Worm (Caenorhabditis elegans) whole organism, young adult: ENCODE results near the gene ccdc-47.
A peak's percentile ranks its signal among the peaks of the same experiment; 100 is the strongest.
"Not testable (repeated sequence)": the region's sequence is repeated elsewhere in the genome, so short reads cannot be mapped to it uniquely, and the experiment has no call there.

Experiments used
- B0019.2 ChIP-seq: fragments of 200-800 bp; sonication (Bioruptor generic); conservative IDR thresholded peaks from 2 replicates; pipeline ENCODE4 v1.3.6; 2022; ENCODE audit warnings: missing genetic modification reagents, missing genetic modification characterization, missing compliant biosample characterization
- C17E4.6 ChIP-seq: fragments of 200-800 bp; sonication (Bioruptor generic); IDR thresholded peaks from 2 replicates; pipeline ENCODE4 v1.3.6; 2022; ENCODE audit warnings: missing genetic modification reagents, missing genetic modification characterization, missing compliant biosample characterization
- D2030.7 ChIP-seq: fragments of 200-800 bp; sonication (Bioruptor generic); IDR thresholded peaks from 2 replicates; pipeline ENCODE4 v1.3.6; 2022; ENCODE audit warnings: missing genetic modification reagents, missing genetic modification characterization, missing compliant biosample characterization
- F33H1.4 ChIP-seq: fragments of 200-800 bp; sonication (Bioruptor generic); IDR thresholded peaks from 2 replicates; pipeline ENCODE4 v1.3.6; 2022; ENCODE audit warnings: missing genetic modification reagents, missing genetic modification characterization, missing compliant biosample characterization
- F39B2.1 ChIP-seq: fragments of 200-800 bp; sonication (Bioruptor generic); IDR thresholded peaks from 2 replicates; pipeline ENCODE4 v1.3.6; 2022; ENCODE audit warnings: missing genetic modification reagents, missing genetic modification characterization, missing compliant biosample characterization
- Y53F4B.3 ChIP-seq: fragments of 200-800 bp; sonication (Bioruptor generic); IDR thresholded peaks from 2 replicates; pipeline ENCODE4 v1.3.6; 2022; ENCODE audit warnings: missing genetic modification reagents, missing genetic modification characterization, missing compliant biosample characterization
- Y53G8AR.9 ChIP-seq: fragments of 200-800 bp; sonication (Bioruptor generic); conservative IDR thresholded peaks from 2 replicates; pipeline ENCODE4 v1.3.6; 2022; ENCODE audit warnings: missing genetic modification reagents, missing genetic modification characterization, missing compliant biosample characterization
- Y56A3A.18 ChIP-seq: fragments of 200-800 bp; sonication (Bioruptor generic); IDR thresholded peaks from 2 replicates; pipeline ENCODE4 v1.3.6; 2022; ENCODE audit warnings: missing genetic modification reagents, missing genetic modification characterization, missing compliant biosample characterization
- Y67H2A.10 ChIP-seq: fragments of 200-800 bp; sonication (Bioruptor generic); conservative IDR thresholded peaks from 2 replicates; pipeline ENCODE4 v1.3.6; 2022; ENCODE audit warnings: missing genetic modification reagents, missing genetic modification characterization, missing compliant biosample characterization
- Y79H2A.3 ChIP-seq: fragments of 200-800 bp; sonication (Bioruptor generic); conservative IDR thresholded peaks from 2 replicates; pipeline ENCODE4 v1.3.6; 2022; ENCODE audit warnings: missing genetic modification reagents, missing genetic modification characterization, missing compliant biosample characterization
- Y95B8A.8 ChIP-seq: fragments of 200-800 bp; sonication (Bioruptor generic); IDR thresholded peaks from 2 replicates; pipeline ENCODE4 v1.3.6; 2022; ENCODE audit warnings: missing genetic modification reagents, missing genetic modification characterization, missing compliant biosample characterization
- aptf-2 ChIP-seq: fragments of 200-800 bp; sonication (Bioruptor generic); conservative IDR thresholded peaks from 2 replicates; pipeline ENCODE4 v1.3.6; 2022; ENCODE audit warnings: missing genetic modification reagents, missing genetic modification characterization, missing compliant biosample characterization
- aptf-3 ChIP-seq: fragments of 200-800 bp; sonication (Bioruptor generic); IDR thresholded peaks from 2 replicates; pipeline ENCODE4 v1.3.6; 2022; ENCODE audit warnings: missing genetic modification characterization, missing compliant biosample characterization
- attf-3 ChIP-seq: fragments of 200-800 bp; sonication (Bioruptor generic); conservative IDR thresholded peaks from 2 replicates; pipeline ENCODE4 v1.3.6; 2022; ENCODE audit warnings: missing genetic modification reagents, missing genetic modification characterization, missing compliant biosample characterization
- attf-6 ChIP-seq: fragments of 200-800 bp; sonication (Bioruptor generic); IDR thresholded peaks from 2 replicates; pipeline ENCODE4 v1.3.6; 2022; ENCODE audit warnings: missing genetic modification reagents, missing genetic modification characterization, missing compliant biosample characterization
- bed-1 ChIP-seq: fragments of 200-800 bp; sonication (Bioruptor generic); IDR thresholded peaks from 2 replicates; pipeline ENCODE4 v1.3.6; 2022; ENCODE audit warnings: missing genetic modification reagents, missing genetic modification characterization, missing compliant biosample characterization
- cebp-1 ChIP-seq, 2 experiments: fragments of 200-800 bp in 1 of 2; sonication (Bioruptor generic) in 1 of 2; sonication (generic microtip) in 1 of 2; IDR thresholded peaks in 1 of 2; optimal IDR thresholded peaks in 1 of 2; 2 replicates each; pipeline versions ENCODE4 v1.3.6 to Lab custom; 2017 to 2022; ENCODE audit warnings: missing compliant biosample characterization in 2 of 2, missing genetic modification characterization in 2 of 2, mild to moderate bottlenecking in 1 of 2, missing genetic modification reagents in 1 of 2, moderate library complexity in 1 of 2
- cebp-2 ChIP-seq: fragments of 200-800 bp; sonication (Bioruptor generic); IDR thresholded peaks from 2 replicates; pipeline ENCODE4 v1.3.6; 2022; ENCODE audit warnings: missing genetic modification characterization, missing compliant biosample characterization
- ceh-100 ChIP-seq: fragments of 200-800 bp; sonication (Bioruptor generic); IDR thresholded peaks from 2 replicates; pipeline ENCODE4 v1.3.6; 2022; ENCODE audit warnings: missing genetic modification reagents, missing genetic modification characterization, missing compliant biosample characterization
- ceh-40 ChIP-seq: fragments of 200-800 bp; sonication (Bioruptor generic); IDR thresholded peaks from 2 replicates; pipeline ENCODE4 v1.3.6; 2022; ENCODE audit warnings: missing genetic modification characterization, missing compliant biosample characterization
- dpff-1 ChIP-seq: sonication (generic microtip); optimal IDR thresholded peaks from 2 replicates; lab custom pipeline; 2017; ENCODE audit warnings: mild to moderate bottlenecking, missing genetic modification characterization, missing compliant biosample characterization
- egl-18 ChIP-seq: fragments of 200-800 bp; sonication (Bioruptor generic); IDR thresholded peaks from 2 replicates; pipeline ENCODE4 v1.3.6; 2022; ENCODE audit warnings: missing genetic modification reagents, missing genetic modification characterization, missing compliant biosample characterization
- egl-44 ChIP-seq: fragments of 200-800 bp; sonication (Bioruptor generic); IDR thresholded peaks from 2 replicates; pipeline ENCODE4 v1.3.6; 2022; ENCODE audit warnings: missing genetic modification reagents, missing genetic modification characterization, missing compliant biosample characterization
- egrh-3 ChIP-seq: fragments of 200-800 bp; sonication (Bioruptor generic); IDR thresholded peaks from 2 replicates; pipeline ENCODE4 v1.3.6; 2022; ENCODE audit warnings: missing genetic modification reagents, missing genetic modification characterization, missing compliant biosample characterization
- ekl-4 ChIP-seq: fragments of 200-800 bp; sonication (Bioruptor generic); IDR thresholded peaks from 2 replicates; pipeline ENCODE4 v1.3.6; 2022; ENCODE audit warnings: missing genetic modification reagents, missing genetic modification characterization, missing compliant biosample characterization
- hmg-1.2 ChIP-seq: fragments of 200-800 bp; sonication (Bioruptor generic); IDR thresholded peaks from 2 replicates; pipeline ENCODE4 v1.3.6; 2022; ENCODE audit warnings: missing genetic modification reagents, missing genetic modification characterization, missing compliant biosample characterization
- hmg-20 ChIP-seq: fragments of 200-800 bp; sonication (Bioruptor generic); IDR thresholded peaks from 2 replicates; pipeline ENCODE4 v1.3.6; 2022; ENCODE audit warnings: missing genetic modification reagents, missing genetic modification characterization, missing compliant biosample characterization
- hsf-1 ChIP-seq: fragments of 200-800 bp; sonication (Bioruptor generic); IDR thresholded peaks from 2 replicates; pipeline ENCODE4 v1.3.6; 2022; ENCODE audit warnings: missing genetic modification reagents, missing genetic modification characterization, missing compliant biosample characterization
- lag-1 ChIP-seq: fragments of 200-800 bp; sonication (Bioruptor generic); IDR thresholded peaks from 2 replicates; pipeline ENCODE4 v1.3.6; 2022; ENCODE audit warnings: missing genetic modification reagents, missing genetic modification characterization, missing compliant biosample characterization
- let-526 ChIP-seq: fragments of 200-800 bp; sonication (Bioruptor generic); IDR thresholded peaks from 2 replicates; pipeline ENCODE4 v1.3.6; 2022; ENCODE audit warnings: missing genetic modification reagents, missing genetic modification characterization, missing compliant biosample characterization
- lin-26 ChIP-seq: fragments of 200-800 bp; sonication (Bioruptor generic); IDR thresholded peaks from 2 replicates; pipeline ENCODE4 v1.3.6; 2022; ENCODE audit warnings: missing genetic modification reagents, missing genetic modification characterization, missing compliant biosample characterization
- madf-3 ChIP-seq: fragments of 200-800 bp; sonication (Bioruptor generic); IDR thresholded peaks from 2 replicates; pipeline ENCODE4 v1.3.6; 2022; ENCODE audit warnings: missing genetic modification reagents, missing genetic modification characterization, missing compliant biosample characterization
- madf-6 ChIP-seq: fragments of 200-800 bp; sonication (Bioruptor generic); IDR thresholded peaks from 2 replicates; pipeline ENCODE4 v1.3.6; 2022; ENCODE audit warnings: missing genetic modification reagents, missing genetic modification characterization, missing compliant biosample characterization
- madf-8 ChIP-seq: fragments of 200-800 bp; sonication (Bioruptor generic); conservative IDR thresholded peaks from 2 replicates; pipeline ENCODE4 v1.3.6; 2022; ENCODE audit warnings: missing genetic modification reagents, missing genetic modification characterization, missing compliant biosample characterization
- nfyb-1 ChIP-seq: fragments of 200-800 bp; sonication (Bioruptor generic); IDR thresholded peaks from 2 replicates; pipeline ENCODE4 v1.3.6; 2022; ENCODE audit warnings: missing genetic modification reagents, missing genetic modification characterization, missing compliant biosample characterization
- nhr-120 ChIP-seq: fragments of 200-800 bp; sonication (Bioruptor generic); IDR thresholded peaks from 2 replicates; pipeline ENCODE4 v1.3.6; 2022; ENCODE audit warnings: missing genetic modification characterization, missing compliant biosample characterization
- nhr-80 ChIP-seq: sonication (generic microtip); optimal IDR thresholded peaks from 2 replicates; lab custom pipeline; 2016; ENCODE audit warnings: missing genetic modification characterization, missing compliant biosample characterization
- pbrm-1 ChIP-seq: fragments of 200-800 bp; sonication (Bioruptor generic); IDR thresholded peaks from 2 replicates; pipeline ENCODE4 v1.3.6; 2022; ENCODE audit warnings: missing genetic modification reagents, missing genetic modification characterization, missing compliant biosample characterization
- rcor-1 ChIP-seq: fragments of 200-800 bp; sonication (Bioruptor generic); IDR thresholded peaks from 2 replicates; pipeline ENCODE4 v1.3.6; 2022; ENCODE audit warnings: missing genetic modification reagents, missing genetic modification characterization, missing compliant biosample characterization
- ztf-25 ChIP-seq: fragments of 200-800 bp; sonication (Bioruptor generic); IDR thresholded peaks from 2 replicates; pipeline ENCODE4 v1.3.6; 2022; ENCODE audit warnings: missing genetic modification reagents, missing genetic modification characterization, missing compliant biosample characterization
- ztf-28 ChIP-seq: fragments of 200-800 bp; sonication (Bioruptor generic); IDR thresholded peaks from 2 replicates; pipeline ENCODE4 v1.3.6; 2022; ENCODE audit warnings: missing genetic modification reagents, missing genetic modification characterization, missing compliant biosample characterization
- ztf-6 ChIP-seq: fragments of 200-800 bp; sonication (Bioruptor generic); IDR thresholded peaks from 2 replicates; pipeline ENCODE4 v1.3.6; 2022; ENCODE audit warnings: missing genetic modification reagents, missing genetic modification characterization, missing compliant biosample characterization

Gene ccdc-47

ce11 chrIII:3893992-3894391, 22.8 kb upstream of the ccdc-47 start:
- TF ChIP-seq nhr-80 (tag; lab: Kevin White, UChicago) (peak; percentile 64), nhr-120 (no peak), ztf-6 (GFP tag; lab: Robert Waterston, UW) (no peak), attf-6 (GFP tag; lab: Robert Waterston, UW) (no peak), lin-26 (no peak), dpff-1 (tag; lab: Kevin White, UChicago) (no peak)

ce11 chrIII:3895887-3896286, 20.9 kb upstream of the ccdc-47 start:
- TF ChIP-seq ekl-4 (GFP tag; lab: Robert Waterston, UW) (0 out of 2 replicates have a peak, but pooled peaks have one; percentile 34), hsf-1 (GFP tag; lab: Robert Waterston, UW) (peak; percentile 95)

ce11 chrIII:3897116-3897845, 19.5 kb upstream of the ccdc-47 start:
- peak; percentile 94 for TF ChIP-seq ekl-4 (GFP tag; lab: Robert Waterston, UW)
- 0 out of 2 replicates have a peak, but pooled peaks have one; percentile 29 for TF ChIP-seq egl-44 (GFP tag; lab: Robert Waterston, UW)
- TF ChIP-seq Y53G8AR.9 (GFP tag; lab: Robert Waterston, UW), result peak; percentile 79
- TF ChIP-seq Y67H2A.10, result peak; percentile 73
- peak; percentile 93 for TF ChIP-seq D2030.7 (GFP tag; lab: Robert Waterston, UW)
- 0 out of 2 replicates have a peak, but pooled peaks have one; percentile 5 for TF ChIP-seq hmg-20 (GFP tag; lab: Robert Waterston, UW)
- peak; percentile 95 for TF ChIP-seq Y95B8A.8 (GFP tag; lab: Robert Waterston, UW)
- peak; percentile 95 for TF ChIP-seq rcor-1 (GFP tag; lab: Robert Waterston, UW)
- peak; percentile 79; the same call in 1 of the 2 replicates for TF ChIP-seq bed-1 (GFP tag; lab: Robert Waterston, UW)
- TF ChIP-seq madf-8 (GFP tag; lab: Robert Waterston, UW), result peak; percentile 64
- peak; percentile 99 for TF ChIP-seq hsf-1 (GFP tag; lab: Robert Waterston, UW)
- TF ChIP-seq attf-6 (GFP tag; lab: Robert Waterston, UW), result peak; percentile 94
- TF ChIP-seq Y79H2A.3 (GFP tag; lab: Robert Waterston, UW), result peak; percentile 69; the same call in 1 of the 2 replicates
- peak; percentile 90 for TF ChIP-seq B0019.2 (GFP tag; lab: Robert Waterston, UW)
- TF ChIP-seq hmg-1.2 (GFP tag; lab: Robert Waterston, UW), result peak; percentile 40
- TF ChIP-seq lag-1 (GFP tag; lab: Robert Waterston, UW), result peak; percentile 83; the same call in 1 of the 2 replicates
- TF ChIP-seq ztf-25 (GFP tag; lab: Robert Waterston, UW), result peak; percentile 45; the same call in 1 of the 2 replicates
- TF ChIP-seq madf-3, result peak; percentile 96
- TF ChIP-seq nfyb-1 (GFP tag; lab: Robert Waterston, UW), result peak; percentile 90
- peak; percentile 39; the same call in 1 of the 2 replicates for TF ChIP-seq F33H1.4 (GFP tag; lab: Robert Waterston, UW)
- TF ChIP-seq madf-6, result peak; percentile 77
- TF ChIP-seq lin-26, result peak; percentile 69
- peak; percentile 95 for TF ChIP-seq ztf-28 (GFP tag; lab: Robert Waterston, UW)
- peak; percentile 95 for TF ChIP-seq Y53F4B.3 (GFP tag; lab: Robert Waterston, UW)
- peak; percentile 96 for TF ChIP-seq ceh-40 (GFP tag; lab: Robert Waterston, UW)
- peak; percentile 90; the same call in 1 of the 2 replicates for TF ChIP-seq cebp-2 (GFP tag; lab: Robert Waterston, UW)
- TF ChIP-seq egl-18 (GFP tag; lab: Robert Waterston, UW), result peak; percentile 92
- peak; percentile 90 for TF ChIP-seq pbrm-1 (GFP tag; lab: Robert Waterston, UW)
- TF ChIP-seq aptf-3, result peak; percentile 89
- TF ChIP-seq cebp-1 (GFP tag; IDR thresholded peaks at IDR 0.05; lab: Robert Waterston, UW), result peak; percentile 42; the same call in 1 of the 2 replicates
- not testable (repeated sequence) for TF ChIP-seq cebp-1 (tag; optimal IDR thresholded peaks at IDR 0.05; lab: Kevin White, UChicago)
- peak; percentile 96 for TF ChIP-seq F39B2.1 (GFP tag; lab: Robert Waterston, UW)
- peak; percentile 28; the same call in 1 of the 2 replicates for TF ChIP-seq attf-3 (GFP tag; lab: Robert Waterston, UW)
- TF ChIP-seq aptf-2, result 0 out of 2 replicates have a peak, but pooled peaks have one; percentile 10
- TF ChIP-seq let-526 (GFP tag; lab: Robert Waterston, UW), result peak; percentile 94
- peak; percentile 94 for TF ChIP-seq Y56A3A.18 (GFP tag; lab: Robert Waterston, UW)
- peak; percentile 99 for TF ChIP-seq egrh-3 (GFP tag; lab: Robert Waterston, UW)
- peak; percentile 72 for TF ChIP-seq ceh-100
- peak; percentile 47; the same call in 1 of the 2 replicates for TF ChIP-seq C17E4.6
